Worm (Caenorhabditis elegans) whole organism, L3 larva: ENCODE measurements around the gene nhr-255.

Experiments used
- ama-1 ChIP-seq: fragments of 150-350 bp; optimal IDR thresholded peaks from 2 replicates; lab custom pipeline; 2018
- elt-1 ChIP-seq: fragments of 150-350 bp; optimal IDR thresholded peaks from 2 replicates; lab custom pipeline; 2014; ENCODE audit warnings: missing biosample characterization, missing genetic modification characterization
- elt-3 ChIP-seq, 3 experiments: fragments of 150-350 bp in 1 of 3; sonication (generic microtip) in 2 of 3; optimal IDR thresholded peaks; 2 replicates in 2 of 3; 4 replicates in 1 of 3; lab custom pipeline; 2014 to 2017; ENCODE audit warnings: missing biosample characterization in 3 of 3, missing genetic modification characterization in 3 of 3
- jun-1 ChIP-seq: fragments of 150-350 bp; optimal IDR thresholded peaks from 2 replicates; lab custom pipeline; 2014; ENCODE audit warnings: missing biosample characterization, missing genetic modification reagents, missing genetic modification characterization
- mml-1 ChIP-seq: fragments of 150-350 bp; sonication (generic microtip); optimal IDR thresholded peaks from 3 replicates; lab custom pipeline; 2014; ENCODE audit warnings: missing biosample characterization, missing genetic modification characterization
- nhr-237 ChIP-seq: fragments of 150-350 bp; optimal IDR thresholded peaks from 2 replicates; lab custom pipeline; 2014; ENCODE audit warnings: missing biosample characterization, missing genetic modification characterization
- nhr-25 ChIP-seq: sonication (generic microtip); optimal IDR thresholded peaks from 2 replicates; lab custom pipeline; 2017; ENCODE audit warnings: missing biosample characterization, missing genetic modification characterization
- nhr-28 ChIP-seq: fragments of 150-350 bp; optimal IDR thresholded peaks from 2 replicates; lab custom pipeline; 2014; ENCODE audit warnings: missing biosample characterization, missing genetic modification characterization
- nhr-76 ChIP-seq: fragments of 150-350 bp; sonication (generic microtip); optimal IDR thresholded peaks from 5 replicates; lab custom pipeline; 2014; ENCODE audit warnings: missing biosample characterization, missing genetic modification characterization
- pha-4 ChIP-seq: fragments of 150-350 bp; optimal IDR thresholded peaks from 2 replicates; lab custom pipeline; 2014; ENCODE audit warnings: missing biosample characterization, missing genetic modification reagents, missing genetic modification characterization
- sea-2 ChIP-seq: fragments of 150-350 bp; sonication (generic microtip); optimal IDR thresholded peaks from 4 replicates; lab custom pipeline; 2014; ENCODE audit warnings: missing biosample characterization, missing genetic modification reagents, missing genetic modification characterization
- unc-39 ChIP-seq: sonication (generic microtip); optimal IDR thresholded peaks from 4 replicates; lab custom pipeline; 2017; ENCODE audit warnings: missing biosample characterization, missing genetic modification characterization
- unc-62 ChIP-seq: fragments of 150-350 bp; sonication (generic microtip); optimal IDR thresholded peaks from 4 replicates; lab custom pipeline; 2014; ENCODE audit warnings: missing biosample characterization, missing genetic modification reagents, missing genetic modification characterization

- no peak for TF ChIP-seq nhr-237 (tag; lab: Kevin White, UChicago)
- no peak for TF ChIP-seq elt-3 (tag; optimal IDR thresholded peaks at IDR 0.05; lab: Kevin White, UChicago)
- TF ChIP-seq unc-62: no peak
- no peak for TF ChIP-seq nhr-28 (tag; lab: Kevin White, UChicago)
- TF ChIP-seq nhr-25 (tag; lab: Kevin White, UChicago): no peak
- no peak for TF ChIP-seq ama-1 (lab: Kevin White, UChicago)
- no peak for TF ChIP-seq elt-1 (tag; lab: Kevin White, UChicago)
- no peak for TF ChIP-seq jun-1 (tag; lab: Kevin White, UChicago)
- TF ChIP-seq sea-2 (GFP tag; lab: Kevin White, UChicago): no peak
- no peak for TF ChIP-seq pha-4 (tag; lab: Kevin White, UChicago)
- TF ChIP-seq nhr-76 (tag; lab: Kevin White, UChicago): no peak
- TF ChIP-seq mml-1 (tag; lab: Kevin White, UChicago): no peak
- no peak for TF ChIP-seq unc-39
Observed at ce11 chrX:15716971-15717370, 25.4 kb upstream of the nhr-255 start.
